Worm (Caenorhabditis elegans): ENCODE data around the gene puf-5.

The puf-5 gene

DNA sequence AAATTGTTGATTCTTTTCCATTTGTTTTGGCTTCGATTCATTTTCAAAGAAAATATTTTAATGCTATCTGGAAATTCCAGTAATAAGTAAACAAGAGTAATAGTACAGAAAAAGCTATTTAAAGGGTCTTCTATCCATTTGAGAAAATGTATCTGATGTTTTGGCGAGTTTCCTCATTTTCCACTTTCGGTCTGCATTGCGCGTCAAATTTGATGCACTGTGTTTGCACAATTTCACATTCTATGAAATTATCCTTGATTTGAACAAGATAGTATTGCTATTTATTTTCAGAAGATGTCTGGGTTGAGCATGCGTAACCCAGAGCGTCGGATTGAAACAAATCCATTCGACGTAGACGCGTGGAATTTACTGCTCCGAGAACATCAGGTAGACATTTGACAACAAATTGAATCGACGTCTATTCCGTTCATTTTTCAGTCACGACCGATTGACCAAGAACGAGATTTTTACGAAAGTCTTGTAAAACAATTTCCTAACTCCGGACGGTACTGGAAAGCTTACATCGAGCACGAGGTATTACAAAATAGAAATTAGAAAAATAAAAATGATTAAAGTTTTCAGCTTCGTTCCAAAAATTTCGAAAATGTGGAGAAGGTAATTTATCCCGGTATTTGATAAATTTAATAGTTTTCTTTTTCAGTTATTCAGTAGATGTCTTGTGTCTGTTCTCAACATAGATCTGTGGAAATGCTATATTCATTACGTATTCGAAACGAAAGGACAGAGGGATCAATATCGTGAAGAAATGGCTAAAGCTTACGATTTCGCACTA, 28.4 kb downstream of the puf-5 start, which contains the start of gene suf-1 (continued):
- TF ChIP-seq dmd-8 (GFP tag; IDR thresholded peaks at IDR 0.05), result peak; percentile 56; the same call in 1 of the 2 replicates
- no peak for TF ChIP-seq nhr-48 (tag; optimal IDR thresholded peaks at IDR 0.05)
- no peak for TF ChIP-seq php-3 (GFP tag; IDR thresholded peaks at IDR 0.05)
- 0 out of 2 replicates have a peak, but pooled peaks have one; percentile 52 for TF ChIP-seq mdt-29 (GFP tag; IDR thresholded peaks at IDR 0.05)
- no peak for TF ChIP-seq tag-97 (GFP tag; IDR thresholded peaks at IDR 0.05)
- peak; percentile 22; the same call in 1 of the 2 replicates for TF ChIP-seq lin-1 (GFP tag; IDR thresholded peaks at IDR 0.05)
- no peak for TF ChIP-seq zfp-3 (GFP tag; conservative IDR thresholded peaks at IDR 0.05)
- no peak for TF ChIP-seq spr-1 (tag; optimal IDR thresholded peaks at IDR 0.05)
- TF ChIP-seq nhr-237 (tag; optimal IDR thresholded peaks at IDR 0.05), result no peak
- TF ChIP-seq hif-1 (tag; optimal IDR thresholded peaks at IDR 0.05), result no peak
- no peak for TF ChIP-seq dve-1 (tag; optimal IDR thresholded peaks at IDR 0.05; ENCODE audit: insufficient read depth)

DNA sequence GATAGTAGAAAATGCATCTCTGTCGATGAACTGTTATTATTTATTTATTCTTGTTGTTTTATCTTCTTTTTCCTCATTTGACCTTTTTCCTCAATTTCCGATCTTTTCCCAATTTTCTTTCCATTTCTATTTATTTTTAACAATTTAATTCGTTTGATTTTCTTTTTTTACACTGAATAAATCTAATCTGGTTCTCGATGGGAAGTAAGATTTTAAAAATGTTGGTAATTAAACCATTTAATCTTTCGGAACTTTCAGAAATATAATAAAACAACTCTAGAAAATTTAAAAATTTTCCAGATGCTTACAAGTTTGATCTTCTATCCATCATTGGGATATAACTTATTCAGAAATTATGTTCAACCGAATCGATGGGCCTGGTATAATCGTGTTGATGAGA, 31.2 kb downstream of the puf-5 start, which contains the start of gene F28C6.8:
F28C6.8 (plus strand) TSS at position 301 of the 400 bp plus-strand sequence.
- TF ChIP-seq T26A8.4 (GFP tag; IDR thresholded peaks at IDR 0.05) (no peak), spr-3 (GFP tag; optimal IDR thresholded peaks at IDR 0.05) (no peak)

DNA sequence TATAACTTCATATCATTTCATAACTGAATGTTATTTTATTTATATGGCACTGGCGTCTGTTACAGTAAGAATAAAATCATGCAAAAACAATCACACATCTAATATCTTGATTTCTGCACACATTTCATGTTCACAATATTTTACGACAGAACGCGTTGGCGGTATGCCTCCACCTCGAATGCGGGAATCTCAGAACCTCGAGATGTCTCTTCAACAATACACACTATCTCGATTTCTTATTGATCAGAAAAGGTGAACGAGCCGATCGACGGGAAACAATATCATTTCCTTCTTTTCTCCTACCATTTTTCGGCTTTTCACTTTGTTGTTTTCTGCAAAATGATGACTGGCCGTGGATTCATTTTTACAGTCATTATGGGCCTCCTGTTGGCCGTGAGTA, 32.3 kb downstream of the puf-5 start, which contains the start of gene F28C6.10:
F28C6.10 (plus strand) TSS at position 301 of the 400 bp plus-strand sequence.
- TF ChIP-seq vab-7 (GFP tag; IDR thresholded peaks at IDR 0.05) (no peak), spr-1 (tag; optimal IDR thresholded peaks at IDR 0.05) (no peak), ama-1 (optimal IDR thresholded peaks at IDR 0.05) (no peak), nhr-77 (tag; optimal IDR thresholded peaks at IDR 0.05) (no peak), F44E2.7 (GFP tag; IDR thresholded peaks at IDR 0.05) (no peak), ztf-11 (tag; optimal IDR thresholded peaks at IDR 0.05) (no peak), ZK337.2 (GFP tag; IDR thresholded peaks at IDR 0.05) (no peak), lin-39 (tag; optimal IDR thresholded peaks at IDR 0.05) (no peak), ces-1 (GFP tag; optimal IDR thresholded peaks at IDR 0.05) (no peak), egl-27 (tag; optimal IDR thresholded peaks at IDR 0.05) (no peak), arid-1 (GFP tag; conservative IDR thresholded peaks at IDR 0.05) (no peak), aly-2 (tag; optimal IDR thresholded peaks at IDR 0.05) (no peak), ceh-20 (GFP tag; IDR thresholded peaks at IDR 0.05) (no peak), hmg-1.1 (GFP tag; IDR thresholded peaks at IDR 0.05) (no peak), zfp-3 (GFP tag; conservative IDR thresholded peaks at IDR 0.05) (no peak), fos-1 (tag; optimal IDR thresholded peaks at IDR 0.05) (no peak), ceh-28 (tag; optimal IDR thresholded peaks at IDR 0.05) (no peak), zag-1 (tag; optimal IDR thresholded peaks at IDR 0.05) (no peak)

DNA sequence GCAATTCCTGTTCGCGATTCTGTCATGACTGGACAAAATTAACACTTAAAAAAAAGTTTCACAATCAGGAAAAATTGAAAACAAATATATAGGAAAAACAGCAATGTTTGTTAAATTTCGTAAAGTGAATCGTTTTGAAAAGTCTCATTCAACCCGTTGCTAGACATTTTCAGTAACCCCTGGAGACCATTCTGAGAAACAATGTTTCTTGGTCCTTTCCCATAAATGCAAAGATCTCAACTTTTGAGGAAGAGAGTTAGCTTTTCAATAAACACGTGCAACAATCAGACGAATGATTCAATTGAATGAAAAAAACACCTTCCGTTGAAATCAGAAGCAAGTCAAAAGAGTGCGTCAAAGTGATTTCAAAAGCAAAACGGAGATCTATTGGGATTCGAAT, 34.7 kb downstream of the puf-5 start, which contains the start of gene F28C6.9:
F28C6.9 (minus strand) TSS at position 101 of the 400 bp plus-strand sequence.
- TF ChIP-seq aha-1 (tag) (no peak), zfp-2 (tag; optimal IDR thresholded peaks at IDR 0.05) (no peak), nhr-111 (GFP tag; optimal IDR thresholded peaks at IDR 0.05) (no peak), ceh-62 (tag; optimal IDR thresholded peaks at IDR 0.05) (no peak), cey-2 (tag; optimal IDR thresholded peaks at IDR 0.05; ENCODE audit: borderline replicate concordance, insufficient read depth) (no peak), ztf-7 (tag; optimal IDR thresholded peaks at IDR 0.05) (no peak), lin-13 (GFP tag; optimal IDR thresholded peaks at IDR 0.05) (no peak), zfp-3 (GFP tag; conservative IDR thresholded peaks at IDR 0.05) (no peak), unc-39 (tag; optimal IDR thresholded peaks at IDR 0.05) (no peak), mxl-2 (GFP tag; conservative IDR thresholded peaks at IDR 0.05) (no peak), spr-1 (tag; optimal IDR thresholded peaks at IDR 0.05) (no peak), F37D6.2 (tag; optimal IDR thresholded peaks at IDR 0.05) (no peak), daf-12 (tag; optimal IDR thresholded peaks at IDR 0.05) (no peak), daf-19 (GFP tag; conservative IDR thresholded peaks at IDR 0.05) (no peak)

All from whole organism, L4 larva.